Worm (Caenorhabditis elegans) whole organism, mixed stage, embryonic: ENCODE data around the gene str-217.

Experiments
- elt-1 ChIP-seq: sonication (generic microtip); optimal IDR thresholded peaks from 2 replicates; lab custom pipeline; 2017; ENCODE audit warnings: missing genetic modification characterization, mild to moderate bottlenecking, missing compliant biosample characterization, antibody characterized with exemption, moderate library complexity, borderline replicate concordance; ENCODE audit not compliant: insufficient read depth
- elt-3 ChIP-seq: fragments of 150-350 bp; optimal IDR thresholded peaks from 2 replicates; lab custom pipeline; 2014; ENCODE audit warnings: missing biosample characterization, missing genetic modification characterization
- lin-13 ChIP-seq: fragments of 150-350 bp; optimal IDR thresholded peaks from 2 replicates; lab custom pipeline; 2014; ENCODE audit warnings: missing biosample characterization, missing genetic modification characterization
- nhr-12 ChIP-seq: fragments of 150-350 bp; optimal IDR thresholded peaks from 2 replicates; lab custom pipeline; 2014; ENCODE audit warnings: missing biosample characterization, missing genetic modification characterization
- snpc-4 ChIP-seq: fragments of 150-350 bp; optimal IDR thresholded peaks from 2 replicates; lab custom pipeline; 2014; ENCODE audit warnings: missing biosample characterization, missing genetic modification characterization
- unc-39 ChIP-seq: fragments of 150-350 bp; optimal IDR thresholded peaks from 2 replicates; lab custom pipeline; 2014; ENCODE audit warnings: missing biosample characterization, missing genetic modification characterization

DNA sequence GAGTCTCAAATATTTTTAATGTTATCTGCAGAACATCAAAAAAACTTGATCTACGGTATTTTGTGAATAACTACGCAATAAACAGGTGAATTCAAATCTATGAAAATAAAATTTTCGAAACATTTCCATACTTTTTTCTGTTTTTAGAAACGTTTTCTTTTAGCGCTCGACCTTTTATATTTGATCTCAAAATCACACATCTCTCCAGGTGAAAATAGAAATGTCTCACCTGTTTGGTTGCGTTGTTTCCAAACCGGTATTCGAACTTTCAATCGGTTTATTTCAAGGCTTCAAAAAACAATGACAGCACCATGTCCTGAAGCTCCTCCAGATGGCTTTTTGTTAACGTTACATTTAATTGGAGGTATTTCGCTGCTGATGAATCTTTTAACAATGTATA, 1.1 kb upstream of the str-217 start, which contains the start of gene sri-9:
- TF ChIP-seq snpc-4 (tag; lab: Kevin White, UChicago) (no peak), nhr-12 (tag; lab: Kevin White, UChicago) (no peak), elt-3 (tag; lab: Kevin White, UChicago) (no peak), lin-13 (no peak), unc-39 (tag; lab: Kevin White, UChicago) (no peak), elt-1 (tag; lab: Kevin White, UChicago) (no peak)
